Worm (Caenorhabditis elegans): ENCODE results near the gene F25E5.5.

F25E5.5 gene

ce11 chrV:7480949-7481348 lies 33.9 kb downstream of the F25E5.5 start, which contains the start of gene C18B10.6:
Gene C18B10.6 (minus strand): TSS chrV:7481049.
- TF ChIP-seq ceh-22 (tag; optimal IDR thresholded peaks at IDR 0.05): no peak
- no peak for TF ChIP-seq elt-4 (tag; optimal IDR thresholded peaks at IDR 0.05)
- TF ChIP-seq hlh-8 (tag; optimal IDR thresholded peaks at IDR 0.05): no peak
- TF ChIP-seq F13H6.1 (tag; optimal IDR thresholded peaks at IDR 0.05): no peak
- TF ChIP-seq ceh-34 (tag; optimal IDR thresholded peaks at IDR 0.05): no peak
- TF ChIP-seq hlh-6 (tag; optimal IDR thresholded peaks at IDR 0.05): no peak
- no peak for TF ChIP-seq ceh-2 (tag; optimal IDR thresholded peaks at IDR 0.05)
- no peak for TF ChIP-seq unc-55 (GFP tag; optimal IDR thresholded peaks at IDR 0.05)
- TF ChIP-seq ceh-9 (tag; optimal IDR thresholded peaks at IDR 0.05): no peak
- no peak for TF ChIP-seq lin-11 (tag; optimal IDR thresholded peaks at IDR 0.05)
- TF ChIP-seq lim-6 (tag; optimal IDR thresholded peaks at IDR 0.05): no peak

- TF ChIP-seq hlh-6 (tag; optimal IDR thresholded peaks at IDR 0.05) (no peak), ceh-34 (tag; optimal IDR thresholded peaks at IDR 0.05) (no peak), dmd-4 (tag; optimal IDR thresholded peaks at IDR 0.05; ENCODE audit: borderline replicate concordance) (no peak)
Observed at ce11 chrV:7485000-7485399, 37.9 kb downstream of the F25E5.5 start, which contains the start of gene srbc-8. Gene srbc-8 (minus strand): TSS chrV:7485100.

- TF ChIP-seq tbx-7 (tag; optimal IDR thresholded peaks at IDR 0.05): no peak
- TF ChIP-seq unc-55 (GFP tag; optimal IDR thresholded peaks at IDR 0.05): no peak
- TF ChIP-seq pros-1 (tag; optimal IDR thresholded peaks at IDR 0.05): no peak
- TF ChIP-seq hlh-6 (tag; optimal IDR thresholded peaks at IDR 0.05): no peak
- no peak for TF ChIP-seq ref-2 (tag; optimal IDR thresholded peaks at IDR 0.05)
- no peak for TF ChIP-seq hlh-15 (tag; optimal IDR thresholded peaks at IDR 0.05)
- no peak for TF ChIP-seq ceh-30 (tag; optimal IDR thresholded peaks at IDR 0.05)
- no peak for TF ChIP-seq K02D7.2 (tag; optimal IDR thresholded peaks at IDR 0.05)
- no peak for TF ChIP-seq sdc-2 (tag; optimal IDR thresholded peaks at IDR 0.05)
- TF ChIP-seq madf-2 (tag; optimal IDR thresholded peaks at IDR 0.05): no peak
- TF ChIP-seq unc-86 (tag; optimal IDR thresholded peaks at IDR 0.05): no peak
Observed at ce11 chrV:7487518-7487917, 40.5 kb downstream of the F25E5.5 start, which contains the start of gene srbc-7. Gene srbc-7 (minus strand): TSS chrV:7487618.

ce11 chrV:7490340-7490739 lies 43.3 kb downstream of the F25E5.5 start, which contains the start of gene srbc-9:
Gene srbc-9 (minus strand): TSS chrV:7490440.
- TF ChIP-seq sox-4 (tag; optimal IDR thresholded peaks at IDR 0.05) (no peak), ztf-16 (tag; optimal IDR thresholded peaks at IDR 0.05) (no peak), ceh-19 (GFP tag; optimal IDR thresholded peaks at IDR 0.05) (no peak), eyg-1 (tag; optimal IDR thresholded peaks at IDR 0.05) (no peak), C38D4.7 (GFP tag; optimal IDR thresholded peaks at IDR 0.05) (no peak), ceh-31 (tag; optimal IDR thresholded peaks at IDR 0.05) (no peak), K02D7.2 (tag; optimal IDR thresholded peaks at IDR 0.05) (no peak), ceh-9 (tag; optimal IDR thresholded peaks at IDR 0.05) (no peak), nfya-1 (tag; optimal IDR thresholded peaks at IDR 0.05) (no peak), ceh-34 (tag; optimal IDR thresholded peaks at IDR 0.05) (no peak), ceh-30 (tag; optimal IDR thresholded peaks at IDR 0.05) (no peak), zip-5 (tag; optimal IDR thresholded peaks at IDR 0.05) (no peak)

ce11 chrV:7492924-7493323 lies 45.9 kb downstream of the F25E5.5 start, which contains the start of gene srbc-10:
Gene srbc-10 (minus strand): TSS chrV:7493024.
- no peak for TF ChIP-seq sox-2 (GFP tag; IDR thresholded peaks at IDR 0.05)
- no peak for TF ChIP-seq dmd-4 (tag; optimal IDR thresholded peaks at IDR 0.05; ENCODE audit: borderline replicate concordance)
- TF ChIP-seq pros-1 (tag; optimal IDR thresholded peaks at IDR 0.05): no peak
- no peak for TF ChIP-seq dve-1 (tag; optimal IDR thresholded peaks at IDR 0.05)
- TF ChIP-seq odd-2 (tag; optimal IDR thresholded peaks at IDR 0.05): no peak
- TF ChIP-seq T23F11.4 (GFP tag; optimal IDR thresholded peaks at IDR 0.05): no peak
- TF ChIP-seq ceh-18 (tag; optimal IDR thresholded peaks at IDR 0.05): no peak
- TF ChIP-seq madf-2 (tag; optimal IDR thresholded peaks at IDR 0.05): no peak
- no peak for TF ChIP-seq ceh-48 (tag; optimal IDR thresholded peaks at IDR 0.05)
- no peak for TF ChIP-seq nhr-232 (tag; optimal IDR thresholded peaks at IDR 0.05)
- no peak for TF ChIP-seq gmeb-2 (tag; optimal IDR thresholded peaks at IDR 0.05)

Data from whole organism, late embryonic.